Fruit fly (Drosophila melanogaster): Measurements from ENCODE around the gene CG11586.

Gene CG11586

DNA sequence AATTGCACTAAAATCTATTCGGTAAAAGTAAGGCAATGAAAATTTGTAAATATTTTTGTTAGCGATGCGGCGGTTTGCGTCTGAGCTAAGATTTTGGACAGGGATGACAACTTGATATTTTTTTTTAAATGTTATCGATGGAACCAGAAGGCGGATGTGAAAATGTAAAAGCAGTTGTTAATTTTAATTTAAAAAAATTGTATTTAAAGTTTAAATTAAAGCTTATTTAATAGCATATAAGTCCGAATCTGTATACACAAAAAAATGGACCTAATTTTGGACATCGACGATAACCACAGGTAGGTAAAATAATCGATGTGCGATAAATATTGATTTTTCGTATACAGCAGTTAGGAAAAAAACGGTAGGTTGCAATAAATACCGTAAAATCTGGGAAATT is at the start of gene CG11586, which contains the start of gene VhaM9.7-a:
TSS of gene CG11586 (minus strand) at position 87 of the 400 bp plus-strand sequence.
TSS of gene VhaM9.7-a (plus strand) at position 322 of the 400 bp plus-strand sequence.
- no peak for TF ChIP-seq CG8478 (optimal IDR thresholded peaks at IDR 0.05)
- TF ChIP-seq CTCF (optimal IDR thresholded peaks at IDR 0.05): no peak

- TF ChIP-seq CG8478 (optimal IDR thresholded peaks at IDR 0.05): no peak
Observed at dm6 chr3L:4310604-4311003, 48.3 kb upstream of the CG11586 start.

dm6 chr3L:4307691-4308383 is 45.6 kb upstream of the CG11586 start, which contains the start of gene dyl:
dyl (minus strand) TSS chr3L:4307718.
- TF ChIP-seq CTCF (optimal IDR thresholded peaks at IDR 0.05): no peak
- TF ChIP-seq CG8478 (optimal IDR thresholded peaks at IDR 0.05): no peak

DNA sequence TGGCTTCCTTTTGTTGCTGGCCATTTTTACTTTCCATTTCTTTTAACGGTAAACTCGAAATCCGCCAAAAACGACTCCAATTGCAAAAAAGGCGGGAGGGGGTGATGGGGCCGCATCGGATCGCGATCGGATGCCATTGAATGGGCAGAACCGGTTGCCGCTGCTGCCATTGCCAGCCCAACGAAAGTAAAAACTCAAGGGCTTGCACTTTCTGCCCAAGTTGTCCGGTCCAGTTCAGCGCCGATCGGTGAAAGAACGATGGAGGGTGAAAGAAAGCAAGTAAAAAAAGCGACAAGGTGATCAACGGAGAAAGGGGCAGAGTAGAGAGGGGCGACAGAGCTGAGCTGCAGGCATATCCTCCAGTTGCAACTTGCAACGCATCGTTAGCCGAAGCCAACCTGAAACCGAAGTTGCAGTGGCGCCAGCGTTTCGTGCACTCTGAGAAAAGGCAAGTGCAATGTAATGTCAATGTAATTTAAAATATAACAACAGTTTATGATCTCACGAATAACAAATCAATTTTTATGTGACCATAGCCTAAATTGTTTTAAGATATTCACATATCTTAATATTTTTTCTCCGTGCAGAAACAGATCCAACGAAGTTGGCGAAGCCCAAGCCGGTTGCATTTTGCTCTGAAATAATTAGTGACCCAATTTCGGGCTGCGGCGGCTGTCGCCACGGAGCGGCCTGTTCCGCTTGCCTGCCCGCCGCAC is 42.1 kb upstream of the CG11586 start:
- TF ChIP-seq CG8478 (optimal IDR thresholded peaks at IDR 0.05) (no peak), CTCF (optimal IDR thresholded peaks at IDR 0.05) (no peak)

- TF ChIP-seq CG8478 (optimal IDR thresholded peaks at IDR 0.05) (no peak), CTCF (optimal IDR thresholded peaks at IDR 0.05) (no peak)
Observed at dm6 chr3L:4302088-4302487, 39.8 kb upstream of the CG11586 start.

dm6 chr3L:4296760-4297159 is 34.5 kb upstream of the CG11586 start:
- TF ChIP-seq CTCF (optimal IDR thresholded peaks at IDR 0.05): no peak
- no peak for TF ChIP-seq CG8478 (optimal IDR thresholded peaks at IDR 0.05)

dm6 chr3L:4293711-4294110 is 31.4 kb upstream of the CG11586 start:
- TF ChIP-seq CG8478 (optimal IDR thresholded peaks at IDR 0.05): no peak
- no peak for TF ChIP-seq CTCF (optimal IDR thresholded peaks at IDR 0.05)

dm6 chr3L:4293304-4293703 is 31.0 kb upstream of the CG11586 start:
- TF ChIP-seq CG8478 (optimal IDR thresholded peaks at IDR 0.05): no peak
- TF ChIP-seq CTCF (optimal IDR thresholded peaks at IDR 0.05): no peak

- TF ChIP-seq CTCF (optimal IDR thresholded peaks at IDR 0.05): no peak
- no peak for TF ChIP-seq CG8478 (optimal IDR thresholded peaks at IDR 0.05)
Observed at dm6 chr3L:4292120-4292697, 29.9 kb upstream of the CG11586 start, which contains the start of the genes CG15012 and Fdx2. CG15012 (minus strand) TSS chr3L:4292246. Fdx2 (plus strand) TSS chr3L:4292482.

- TF ChIP-seq CG8478 (optimal IDR thresholded peaks at IDR 0.05) (no peak), CTCF (optimal IDR thresholded peaks at IDR 0.05) (no peak)
Observed at dm6 chr3L:4288591-4289056, 26.4 kb upstream of the CG11586 start, which contains the start of gene Hexo1. Hexo1 (plus strand) TSS chr3L:4288641.

DNA sequence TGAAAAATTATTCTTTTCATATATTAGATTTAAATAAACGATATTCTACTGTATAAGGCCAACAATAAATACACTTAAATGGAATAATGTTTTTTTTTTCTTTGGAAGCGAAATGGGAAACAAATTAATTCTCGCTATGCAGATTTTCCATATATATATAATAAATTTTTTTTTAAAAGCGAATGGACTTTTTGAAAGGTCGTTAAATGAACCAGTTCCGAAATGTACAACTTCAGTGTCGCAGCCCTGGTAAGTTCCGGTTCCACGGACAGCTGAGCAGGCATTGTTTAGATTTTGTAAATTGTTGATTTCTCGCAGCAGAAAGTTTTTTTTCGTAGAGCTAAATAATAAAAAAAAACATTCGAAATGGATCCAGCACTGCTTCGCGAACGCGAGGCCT is 24.5 kb upstream of the CG11586 start, which contains the start of gene TfIIEbeta:
TSS of gene TfIIEbeta (plus strand) at position 255 of the 400 bp plus-strand sequence.
- TF ChIP-seq CG8478 (optimal IDR thresholded peaks at IDR 0.05) (no peak), CTCF (optimal IDR thresholded peaks at IDR 0.05) (no peak)

- TF ChIP-seq CG8478 (optimal IDR thresholded peaks at IDR 0.05): no peak
- TF ChIP-seq CTCF (optimal IDR thresholded peaks at IDR 0.05): peak in 1 of 2 experiments; percentile 12
Observed at dm6 chr3L:4283428-4284089, 21.3 kb upstream of the CG11586 start, which contains the start of the genes srw and CG1316. srw (minus strand) TSS chr3L:4283478. CG1316 (plus strand) TSS chr3L:4283851.

- TF ChIP-seq CG8478 (optimal IDR thresholded peaks at IDR 0.05): no peak
- peak in 1 of 2 experiments; percentile 33 for TF ChIP-seq CTCF (optimal IDR thresholded peaks at IDR 0.05)
Observed at dm6 chr3L:4282627-4283026, 20.4 kb upstream of the CG11586 start, which contains the start of gene CG11583. CG11583 (minus strand) TSS chr3L:4282817.

DNA sequence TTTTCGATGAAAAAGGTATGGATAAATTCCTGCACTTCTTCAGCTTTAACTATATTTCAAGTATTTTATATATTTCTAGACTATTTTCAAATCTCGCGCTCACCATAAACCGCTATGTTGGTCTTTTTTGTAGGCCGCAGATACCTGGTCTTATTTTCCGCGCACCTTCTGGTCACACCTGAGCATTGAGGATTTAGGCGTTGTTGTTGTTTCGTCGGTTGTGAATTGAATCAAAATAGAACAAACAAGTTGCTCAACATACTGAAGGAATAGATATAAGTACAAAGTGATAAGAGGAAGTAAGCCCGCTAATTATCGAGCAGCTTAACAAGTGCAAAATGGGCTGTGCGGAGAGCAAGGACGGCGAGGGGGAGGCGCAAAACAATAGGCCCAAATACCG is 15.5 kb upstream of the CG11586 start, which contains the start of gene Ctl1:
TSS of gene Ctl1 (plus strand) at position 167 of the 400 bp plus-strand sequence.
- TF ChIP-seq CG8478 (optimal IDR thresholded peaks at IDR 0.05) (no peak), CTCF (optimal IDR thresholded peaks at IDR 0.05) (no peak)
